Fruit fly (Drosophila melanogaster) whole organism, embryonic: ENCODE results near the gene CG13484.

Experiments used
- Ada2b ChIP-seq: fragments of 200-800 bp; sonication (Bioruptor generic); IDR thresholded peaks from 2 replicates; pipeline ENCODE4 v1.3.6; 2022; ENCODE audit warnings: missing biosample characterization, missing genetic modification characterization
- Bgb ChIP-seq: fragments of 200-800 bp; sonication (Bioruptor generic); IDR thresholded peaks from 2 replicates; pipeline ENCODE4 v1.3.6; 2022; ENCODE audit warnings: missing biosample characterization, missing genetic modification characterization; ENCODE audit not compliant: partially characterized antibody
- Bteb2 ChIP-seq: fragments of 200-800 bp; sonication (Bioruptor generic); optimal IDR thresholded peaks from 2 replicates; lab custom pipeline; 2016; ENCODE audit warnings: missing biosample characterization, missing genetic modification characterization
- C15 ChIP-seq: fragments of 200-800 bp; sonication (Bioruptor generic); IDR thresholded peaks from 3 replicates; pipeline ENCODE4 v1.3.6; 2022; ENCODE audit warnings: missing biosample characterization, missing genetic modification characterization
- CG1024 ChIP-seq: fragments of 200-800 bp; sonication (Bioruptor generic); IDR thresholded peaks from 2 replicates; pipeline ENCODE4 v1.3.6; 2022; ENCODE audit warnings: missing biosample characterization, missing genetic modification characterization
- CG10321 ChIP-seq: fragments of 200-800 bp; sonication (Bioruptor generic); IDR thresholded peaks from 2 replicates; pipeline ENCODE4 v1.3.6; 2022; ENCODE audit warnings: missing biosample characterization, missing genetic modification characterization
- CG11504 ChIP-seq: fragments of 200-800 bp; sonication (Bioruptor generic); optimal IDR thresholded peaks from 3 replicates; lab custom pipeline; 2019; ENCODE audit warnings: missing biosample characterization, mild to moderate bottlenecking, missing genetic modification characterization, moderate library complexity
- CG11695 ChIP-seq: fragments of 200-800 bp; sonication (Bioruptor generic); IDR thresholded peaks from 3 replicates; pipeline ENCODE4 v1.3.6; 2022; ENCODE audit warnings: missing biosample characterization, missing genetic modification characterization
- CG12942 ChIP-seq: fragments of 200-800 bp; sonication (Bioruptor generic); optimal IDR thresholded peaks from 3 replicates; lab custom pipeline; 2016; ENCODE audit warnings: missing biosample characterization, missing genetic modification characterization
- CG13894 ChIP-seq: fragments of 200-800 bp; sonication (Bioruptor generic); optimal IDR thresholded peaks from 3 replicates; lab custom pipeline; 2018; ENCODE audit warnings: missing biosample characterization, mild to moderate bottlenecking, missing genetic modification characterization, moderate library complexity
- CG1602 ChIP-seq: fragments of 200-800 bp; sonication (Bioruptor generic); optimal IDR thresholded peaks from 3 replicates; lab custom pipeline; 2016; ENCODE audit warnings: missing biosample characterization, missing genetic modification characterization
- CG18764 ChIP-seq: fragments of 200-800 bp; sonication (Bioruptor generic); optimal IDR thresholded peaks from 3 replicates; lab custom pipeline; 2016; ENCODE audit warnings: missing biosample characterization, missing genetic modification characterization
- CG30403 ChIP-seq: fragments of 200-800 bp; sonication (Bioruptor generic); optimal IDR thresholded peaks from 3 replicates; lab custom pipeline; 2016; ENCODE audit warnings: missing biosample characterization, missing genetic modification characterization
- CG33213 ChIP-seq: fragments of 200-800 bp; sonication (Bioruptor generic); optimal IDR thresholded peaks from 3 replicates; lab custom pipeline; 2016; ENCODE audit warnings: missing biosample characterization, missing genetic modification characterization
- CG33557 ChIP-seq: fragments of 200-800 bp; sonication (Bioruptor generic); optimal IDR thresholded peaks from 2 replicates; lab custom pipeline; 2019; ENCODE audit warnings: missing biosample characterization, mild to moderate bottlenecking, missing genetic modification characterization, moderate library complexity
- CG3726 ChIP-seq: fragments of 200-800 bp; sonication (Bioruptor generic); IDR thresholded peaks from 3 replicates; pipeline ENCODE4, ENCODE4 v1.3.6; 2022; ENCODE audit warnings: missing biosample characterization, missing genetic modification characterization
- CG4404 ChIP-seq: fragments of 200-800 bp; sonication (Bioruptor generic); IDR thresholded peaks from 2 replicates; pipeline ENCODE4 v1.3.6; 2022; ENCODE audit warnings: missing biosample characterization, missing genetic modification characterization
- CG4707 ChIP-seq: fragments of 200-800 bp; sonication (Bioruptor generic); optimal IDR thresholded peaks from 2 replicates; lab custom pipeline; 2018; ENCODE audit warnings: missing biosample characterization, mild to moderate bottlenecking, missing genetic modification characterization, moderate library complexity
- CG7745 ChIP-seq: fragments of 200-800 bp; sonication (Bioruptor generic); optimal IDR thresholded peaks from 2 replicates; lab custom pipeline; 2018; ENCODE audit warnings: missing biosample characterization, mild to moderate bottlenecking, missing genetic modification characterization, moderate library complexity
- D19B ChIP-seq: fragments of 200-800 bp; sonication (Bioruptor generic); optimal IDR thresholded peaks from 2 replicates; lab custom pipeline; 2017; ENCODE audit warnings: missing biosample characterization, mild to moderate bottlenecking, missing genetic modification characterization
- Dek ChIP-seq: fragments of 200-800 bp; sonication (Bioruptor generic); optimal IDR thresholded peaks from 3 replicates; lab custom pipeline; 2019; ENCODE audit warnings: missing biosample characterization, mild to moderate bottlenecking, missing genetic modification characterization, moderate library complexity
- Dip3 ChIP-seq: fragments of 200-800 bp; sonication (Bioruptor generic); optimal IDR thresholded peaks from 3 replicates; lab custom pipeline; 2016; ENCODE audit warnings: missing biosample characterization, missing genetic modification characterization
- ERR ChIP-seq: fragments of 200-800 bp; sonication (Bioruptor generic); optimal IDR thresholded peaks from 2 replicates; lab custom pipeline; 2016; ENCODE audit warnings: missing biosample characterization, missing genetic modification characterization
- Ets97D ChIP-seq: fragments of 200-800 bp; sonication (Bioruptor generic); optimal IDR thresholded peaks from 3 replicates; lab custom pipeline; 2016; ENCODE audit warnings: missing biosample characterization, missing genetic modification characterization
- HHEX ChIP-seq: fragments of 200-800 bp; sonication (Bioruptor generic); optimal IDR thresholded peaks from 3 replicates; lab custom pipeline; 2017; ENCODE audit warnings: missing biosample characterization, mild to moderate bottlenecking, missing genetic modification characterization, missing genetic modification reagents
- NC2β ChIP-seq: fragments of 200-800 bp; sonication (Bioruptor generic); optimal IDR thresholded peaks from 2 replicates; lab custom pipeline; 2016; ENCODE audit warnings: missing biosample characterization, missing genetic modification characterization
- Sox102F ChIP-seq: fragments of 200-800 bp; sonication (Bioruptor generic); optimal IDR thresholded peaks from 2 replicates; lab custom pipeline; 2018; ENCODE audit warnings: missing biosample characterization, mild to moderate bottlenecking, missing genetic modification characterization, moderate library complexity
- Trl ChIP-seq, 3 experiments: fragments of >200 bp in 2 of 3; fragments of 200-800 bp in 1 of 3; sonication (Bioruptor generic) in 1 of 3; optimal IDR thresholded peaks; 2 replicates in 1 of 3; 3 replicates in 2 of 3; lab custom pipeline; 2016 to 2017; ENCODE audit warnings: missing biosample characterization in 1 of 3, missing genetic modification characterization in 1 of 3
- ab ChIP-seq: fragments of 200-800 bp; sonication (Bioruptor generic); optimal IDR thresholded peaks from 2 replicates; lab custom pipeline; 2016; ENCODE audit warnings: missing biosample characterization, missing genetic modification characterization
- ac ChIP-seq: fragments of 200-800 bp; sonication (Bioruptor generic); optimal IDR thresholded peaks from 3 replicates; lab custom pipeline; 2017; ENCODE audit warnings: missing biosample characterization, mild to moderate bottlenecking, missing genetic modification characterization
- ara ChIP-seq: fragments of 200-800 bp; sonication (Bioruptor generic); IDR thresholded peaks from 2 replicates; pipeline ENCODE4 v1.3.6; 2022; ENCODE audit warnings: missing biosample characterization, missing genetic modification characterization
- az2 ChIP-seq: fragments of 200-800 bp; sonication (Bioruptor generic); optimal IDR thresholded peaks from 3 replicates; lab custom pipeline; 2016; ENCODE audit warnings: missing biosample characterization, missing genetic modification characterization
- bigmax ChIP-seq: fragments of 200-800 bp; sonication (Bioruptor generic); optimal IDR thresholded peaks from 2 replicates; lab custom pipeline; 2018; ENCODE audit warnings: missing biosample characterization, mild to moderate bottlenecking, missing genetic modification characterization
- cad ChIP-seq: fragments of >200 bp; optimal IDR thresholded peaks from 2 replicates; lab custom pipeline; 2017; ENCODE audit warnings: missing biosample characterization, missing genetic modification characterization
- cas ChIP-seq: fragments of 200-800 bp; sonication (Bioruptor generic); IDR thresholded peaks from 2 replicates; pipeline ENCODE4 v1.3.6; 2022; ENCODE audit warnings: missing biosample characterization, missing genetic modification characterization
- crc ChIP-seq: fragments of 200-800 bp; sonication (Bioruptor generic); optimal IDR thresholded peaks from 2 replicates; lab custom pipeline; 2016; ENCODE audit warnings: missing biosample characterization, missing genetic modification characterization
- dm ChIP-seq: fragments of 200-800 bp; sonication (Bioruptor generic); optimal IDR thresholded peaks from 3 replicates; lab custom pipeline; 2016; ENCODE audit warnings: missing biosample characterization, missing genetic modification characterization
- esg ChIP-seq: fragments of 200-800 bp; sonication (Bioruptor generic); conservative IDR thresholded peaks from 2 replicates; pipeline ENCODE4 v1.3.6; 2022; ENCODE audit warnings: missing biosample characterization, missing genetic modification characterization
- gem ChIP-seq: fragments of 200-800 bp; sonication (Bioruptor generic); optimal IDR thresholded peaks from 2 replicates; lab custom pipeline; 2019; ENCODE audit warnings: missing biosample characterization, mild to moderate bottlenecking, missing genetic modification characterization, moderate library complexity
- hbn ChIP-seq: fragments of 200-800 bp; sonication (Bioruptor generic); IDR thresholded peaks from 2 replicates; pipeline ENCODE4 v1.3.6; 2022; ENCODE audit warnings: missing biosample characterization, missing genetic modification characterization; ENCODE audit not compliant: partially characterized antibody
- mirr ChIP-seq: fragments of 200-800 bp; sonication (Bioruptor generic); optimal IDR thresholded peaks from 3 replicates; lab custom pipeline; 2018; ENCODE audit warnings: missing biosample characterization, mild to moderate bottlenecking, missing genetic modification characterization
- peb ChIP-seq: fragments of 200-800 bp; sonication (Bioruptor generic); IDR thresholded peaks from 2 replicates; pipeline ENCODE4 v1.3.6; 2022; ENCODE audit warnings: missing biosample characterization, missing genetic modification characterization
- prd ChIP-seq, 3 experiments: fragments of >200 bp in 2 of 3; fragments of 200-800 bp in 1 of 3; sonication (Bioruptor generic) in 1 of 3; optimal IDR thresholded peaks in 2 of 3; IDR thresholded peaks in 1 of 3; 2 replicates in 2 of 3; 3 replicates in 1 of 3; pipeline versions ENCODE4 v1.3.6 to Lab custom; 2017 to 2022; ENCODE audit warnings: missing biosample characterization in 1 of 3, missing genetic modification characterization in 1 of 3
- sens-2 ChIP-seq: fragments of 200-800 bp; sonication (Bioruptor generic); IDR thresholded peaks from 2 replicates; pipeline ENCODE4 v1.3.6; 2022; ENCODE audit warnings: missing biosample characterization, missing genetic modification characterization
- sim ChIP-seq: fragments of 200-800 bp; sonication (Bioruptor generic); IDR thresholded peaks from 2 replicates; pipeline ENCODE4 v1.3.6; 2022; ENCODE audit warnings: missing biosample characterization, missing genetic modification characterization
- slou ChIP-seq: fragments of 200-800 bp; sonication (Bioruptor generic); optimal IDR thresholded peaks from 3 replicates; lab custom pipeline; 2016; ENCODE audit warnings: missing biosample characterization, missing genetic modification characterization
- tgo ChIP-seq: fragments of 200-800 bp; sonication (Bioruptor generic); IDR thresholded peaks from 3 replicates; pipeline ENCODE4 v1.3.6; 2022; ENCODE audit warnings: missing biosample characterization, missing genetic modification characterization
- twi ChIP-seq: fragments of 200-800 bp; optimal IDR thresholded peaks from 2 replicates; lab custom pipeline; 2019; ENCODE audit warnings: missing biosample characterization, mild to moderate bottlenecking, missing genetic modification characterization, moderate library complexity
- vfl ChIP-seq: fragments of 200-800 bp; sonication (Bioruptor generic); optimal IDR thresholded peaks from 2 replicates; lab custom pipeline; 2016; ENCODE audit warnings: missing biosample characterization, missing genetic modification characterization
- zfh2 ChIP-seq: fragments of 200-800 bp; sonication (Bioruptor generic); optimal IDR thresholded peaks from 2 replicates; lab custom pipeline; 2016; ENCODE audit warnings: missing biosample characterization, missing genetic modification characterization

Gene CG13484

DNA sequence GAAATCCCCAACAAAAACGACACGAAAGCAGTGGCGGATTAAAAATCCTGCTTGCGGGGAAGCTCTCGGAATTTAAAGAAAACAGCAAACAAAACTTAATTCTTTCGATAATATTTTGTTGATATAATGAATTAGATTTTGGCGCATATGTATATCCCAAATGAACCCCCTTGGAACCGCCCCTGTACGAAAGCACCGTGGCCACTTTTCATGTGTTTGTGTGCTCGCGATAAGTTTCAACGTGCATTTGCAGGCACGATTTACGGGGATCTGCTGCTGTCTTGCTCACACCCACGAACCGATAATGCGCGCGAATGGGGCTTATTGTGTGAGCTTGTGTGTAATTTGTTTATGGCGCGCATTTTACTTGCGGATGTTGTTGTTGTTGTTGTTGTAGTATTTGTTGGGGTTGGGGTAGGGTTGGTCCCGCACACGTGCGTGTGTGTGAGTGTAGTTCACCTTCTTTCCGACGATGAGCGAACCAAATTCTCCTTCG, 47.9 kb downstream of the CG13484 start (continued):
- TF ChIP-seq zfh2 (peak; percentile 94), sim (GFP tag; lab: Robert Waterston, UW) (peak; percentile 61; the same call in 1 of the 2 replicates), CG7745 (tag; lab: Kevin White, UChicago) (no peak), crc (GFP tag; lab: Kevin White, UChicago) (peak; percentile 95), tgo (peak; percentile 93), mirr (peak; percentile 88), CG1024 (GFP tag; lab: Robert Waterston, UW) (peak; percentile 91), az2 (GFP tag; lab: Kevin White, UChicago) (peak; percentile 95), ara (GFP tag; lab: Robert Waterston, UW) (peak; percentile 91), peb (GFP tag; lab: Robert Waterston, UW) (peak; percentile 86), C15 (GFP tag; lab: Robert Waterston, UW) (peak; percentile 83; the same call in 2 of the 3 replicates), CG3726 (peak; percentile 82; the same call in 2 of the 3 replicates), ab (GFP tag; lab: Kevin White, UChicago) (peak; percentile 96), Bgb (GFP tag; lab: Robert Waterston, UW) (peak; percentile 55; the same call in 1 of the 2 replicates), cad (no peak), dm (peak; percentile 94), CG13894 (peak; percentile 88), CG18764 (GFP tag; lab: Kevin White, UChicago) (peak; percentile 91), sens-2 (GFP tag; lab: Robert Waterston, UW) (peak; percentile 86), hbn (no peak), CG4404 (peak; percentile 74), CG11504 (tag; lab: Kevin White, UChicago) (peak; percentile 96), gem (tag; lab: Kevin White, UChicago) (peak; percentile 97), ac (GFP tag; lab: Kevin White, UChicago) (peak; percentile 43), CG4707 (peak; percentile 84), Dip3 (GFP tag; lab: Kevin White, UChicago) (peak; percentile 91), Trl (optimal IDR thresholded peaks at IDR 0.05; lab: Kevin White, UChicago) (no peak), Trl (GFP tag; optimal IDR thresholded peaks at IDR 0.05; lab: Kevin White, UChicago) (peak; percentile 96), CG33213 (GFP tag; lab: Kevin White, UChicago) (peak; percentile 94), cas (GFP tag; lab: Robert Waterston, UW) (peak; percentile 83), twi (peak; percentile 85), NC2β (GFP tag; lab: Kevin White, UChicago) (peak; percentile 92), vfl (GFP tag; lab: Kevin White, UChicago) (peak; percentile 88), slou (GFP tag; lab: Kevin White, UChicago) (no peak), Sox102F (GFP tag; lab: Kevin White, UChicago) (peak; percentile 98), Dek (tag; lab: Kevin White, UChicago) (peak; percentile 93), CG33557 (peak; percentile 53), CG11695 (GFP tag; lab: Robert Waterston, UW) (peak; percentile 77), prd (optimal IDR thresholded peaks at IDR 0.05; lab: Kevin White, UChicago) (no peak), prd (GFP tag; IDR thresholded peaks at IDR 0.05; lab: Robert Waterston, UW) (peak; percentile 93), Ets97D (GFP tag; lab: Kevin White, UChicago) (peak; percentile 81), ERR (peak; percentile 94), bigmax (GFP tag; lab: Kevin White, UChicago) (peak; percentile 33), HHEX (GFP tag; lab: Kevin White, UChicago) (peak; percentile 93), esg (peak; percentile 95), CG10321 (GFP tag; lab: Robert Waterston, UW) (peak; percentile 86), CG1602 (GFP tag; lab: Kevin White, UChicago) (peak; percentile 93), Ada2b (GFP tag; lab: Robert Waterston, UW) (peak; percentile 97), Bteb2 (GFP tag; lab: Kevin White, UChicago) (peak; percentile 92), D19B (no peak), CG30403 (GFP tag; lab: Kevin White, UChicago) (peak; percentile 97), CG12942 (peak; percentile 94)
